Worm (Caenorhabditis elegans) whole organism, young adult: Measurements from ENCODE around the gene F01E11.3.

Experiments used
- F23B12.7 ChIP-seq: sonication (generic microtip); optimal IDR thresholded peaks from 2 replicates; lab custom pipeline; 2017; ENCODE audit warnings: missing genetic modification characterization, mild to moderate bottlenecking, missing compliant biosample characterization, antibody characterized with exemption, moderate library complexity; ENCODE audit not compliant: insufficient read depth
- F37B4.10 ChIP-seq: fragments of 200-800 bp; sonication (Bioruptor generic); IDR thresholded peaks from 2 replicates; pipeline ENCODE4 v1.3.6; 2022; ENCODE audit warnings: missing genetic modification characterization, missing compliant biosample characterization
- F39B2.1 ChIP-seq: fragments of 200-800 bp; sonication (Bioruptor generic); IDR thresholded peaks from 2 replicates; pipeline ENCODE4 v1.3.6; 2022; ENCODE audit warnings: missing genetic modification reagents, missing genetic modification characterization, missing compliant biosample characterization
- F57A8.1 ChIP-seq: fragments of 200-800 bp; sonication (Bioruptor generic); optimal IDR thresholded peaks from 2 replicates; lab custom pipeline; 2018; ENCODE audit warnings: mild to moderate bottlenecking, missing genetic modification characterization, moderate library complexity, missing compliant biosample characterization
- K11D2.4 ChIP-seq: fragments of 200-800 bp; sonication (Bioruptor generic); IDR thresholded peaks from 2 replicates; pipeline ENCODE4 v1.3.6; 2022; ENCODE audit warnings: missing genetic modification reagents, missing genetic modification characterization, missing compliant biosample characterization
- K12H6.12 ChIP-seq: fragments of 200-800 bp; sonication (Bioruptor generic); optimal IDR thresholded peaks from 2 replicates; lab custom pipeline; 2018; ENCODE audit warnings: mild to moderate bottlenecking, missing genetic modification characterization, missing compliant biosample characterization
- Y53F4B.3 ChIP-seq: fragments of 200-800 bp; sonication (Bioruptor generic); IDR thresholded peaks from 2 replicates; pipeline ENCODE4 v1.3.6; 2022; ENCODE audit warnings: missing genetic modification reagents, missing genetic modification characterization, missing compliant biosample characterization
- aptf-3 ChIP-seq: fragments of 200-800 bp; sonication (Bioruptor generic); IDR thresholded peaks from 2 replicates; pipeline ENCODE4 v1.3.6; 2022; ENCODE audit warnings: missing genetic modification characterization, missing compliant biosample characterization
- atf-7 ChIP-seq: sonication (generic microtip); optimal IDR thresholded peaks from 2 replicates; lab custom pipeline; 2017; ENCODE audit warnings: mild to moderate bottlenecking, missing genetic modification characterization, missing compliant biosample characterization
- attf-3 ChIP-seq: fragments of 200-800 bp; sonication (Bioruptor generic); conservative IDR thresholded peaks from 2 replicates; pipeline ENCODE4 v1.3.6; 2022; ENCODE audit warnings: missing genetic modification reagents, missing genetic modification characterization, missing compliant biosample characterization
- attf-5 ChIP-seq: fragments of 200-800 bp; sonication (Bioruptor generic); optimal IDR thresholded peaks from 2 replicates; lab custom pipeline; 2018; ENCODE audit warnings: mild to moderate bottlenecking, missing genetic modification characterization, missing compliant biosample characterization
- ccch-3 ChIP-seq: fragments of 200-800 bp; sonication (Bioruptor generic); optimal IDR thresholded peaks from 2 replicates; lab custom pipeline; 2018; ENCODE audit warnings: mild to moderate bottlenecking, missing genetic modification characterization, missing compliant biosample characterization
- cebp-1 ChIP-seq, 2 experiments: fragments of 200-800 bp in 1 of 2; sonication (Bioruptor generic) in 1 of 2; sonication (generic microtip) in 1 of 2; IDR thresholded peaks in 1 of 2; optimal IDR thresholded peaks in 1 of 2; 2 replicates each; pipeline versions ENCODE4 v1.3.6 to Lab custom; 2017 to 2022; ENCODE audit warnings: missing compliant biosample characterization in 2 of 2, missing genetic modification characterization in 2 of 2, mild to moderate bottlenecking in 1 of 2, missing genetic modification reagents in 1 of 2, moderate library complexity in 1 of 2
- ceh-27 ChIP-seq: fragments of 200-800 bp; sonication (Bioruptor generic); optimal IDR thresholded peaks from 2 replicates; lab custom pipeline; 2018; ENCODE audit warnings: mild to moderate bottlenecking, missing genetic modification characterization, moderate library complexity, missing compliant biosample characterization
- ceh-40 ChIP-seq: fragments of 200-800 bp; sonication (Bioruptor generic); IDR thresholded peaks from 2 replicates; pipeline ENCODE4 v1.3.6; 2022; ENCODE audit warnings: missing genetic modification characterization, missing compliant biosample characterization
- ceh-91 ChIP-seq: fragments of 200-800 bp; sonication (Bioruptor generic); IDR thresholded peaks from 2 replicates; pipeline ENCODE4 v1.3.6; 2022; ENCODE audit warnings: missing genetic modification reagents, missing genetic modification characterization, missing compliant biosample characterization
- hlh-26 ChIP-seq: fragments of 200-800 bp; sonication (Bioruptor generic); conservative IDR thresholded peaks from 2 replicates; pipeline ENCODE4 v1.3.6; 2022; ENCODE audit warnings: missing genetic modification reagents, missing genetic modification characterization, missing compliant biosample characterization
- hrde-1 ChIP-seq: sonication (generic microtip); optimal IDR thresholded peaks from 2 replicates; lab custom pipeline; 2016; ENCODE audit warnings: missing genetic modification characterization, mild to moderate bottlenecking, missing compliant biosample characterization, moderate library complexity, missing genotype, missing genetic modification reagents, borderline replicate concordance
- hsf-1 ChIP-seq: fragments of 200-800 bp; sonication (Bioruptor generic); IDR thresholded peaks from 2 replicates; pipeline ENCODE4 v1.3.6; 2022; ENCODE audit warnings: missing genetic modification reagents, missing genetic modification characterization, missing compliant biosample characterization
- lag-1 ChIP-seq: fragments of 200-800 bp; sonication (Bioruptor generic); IDR thresholded peaks from 2 replicates; pipeline ENCODE4 v1.3.6; 2022; ENCODE audit warnings: missing genetic modification reagents, missing genetic modification characterization, missing compliant biosample characterization
- let-526 ChIP-seq: fragments of 200-800 bp; sonication (Bioruptor generic); IDR thresholded peaks from 2 replicates; pipeline ENCODE4 v1.3.6; 2022; ENCODE audit warnings: missing genetic modification reagents, missing genetic modification characterization, missing compliant biosample characterization
- lin-35 ChIP-seq, 3 experiments: fragments of 150-350 bp in 2 of 3; sonication (generic microtip) in 1 of 3; optimal IDR thresholded peaks; 2 replicates each; lab custom pipeline; 2014 to 2018; ENCODE audit warnings: missing biosample characterization in 3 of 3, missing genetic modification characterization in 3 of 3, missing genetic modification reagents in 3 of 3
- mel-28 ChIP-seq: sonication (generic microtip); optimal IDR thresholded peaks from 2 replicates; lab custom pipeline; 2016; ENCODE audit warnings: borderline replicate concordance, mild to moderate bottlenecking, missing genetic modification characterization, missing compliant biosample characterization
- mes-4 ChIP-seq: sonication (generic microtip); optimal IDR thresholded peaks from 2 replicates; lab custom pipeline; 2016; ENCODE audit warnings: missing genotype, missing genetic modification characterization, missing compliant biosample characterization
- nhr-179 ChIP-seq: sonication (generic microtip); optimal IDR thresholded peaks from 2 replicates; lab custom pipeline; 2016; ENCODE audit warnings: mild to moderate bottlenecking, missing genetic modification characterization, missing compliant biosample characterization
- sea-2 ChIP-seq: fragments of 200-800 bp; sonication (Bioruptor generic); IDR thresholded peaks from 2 replicates; pipeline ENCODE4 v1.3.6; 2022; ENCODE audit warnings: missing genetic modification characterization, missing compliant biosample characterization
- snpc-1.3 ChIP-seq: sonication (generic microtip); optimal IDR thresholded peaks from 2 replicates; lab custom pipeline; 2017; ENCODE audit warnings: missing genetic modification characterization, mild to moderate bottlenecking, missing compliant biosample characterization, antibody characterized with exemption, moderate library complexity, missing genotype, missing genetic modification reagents; ENCODE audit not compliant: insufficient read depth
- snpc-4 ChIP-seq, 5 experiments: fragments of 150-350 bp in 1 of 5; sonication (generic microtip) in 4 of 5; optimal IDR thresholded peaks; 2 replicates each; lab custom pipeline; 2014 to 2018; ENCODE audit warnings: missing genetic modification characterization in 5 of 5, missing biosample characterization in 3 of 5, antibody characterized with exemption in 2 of 5, mild to moderate bottlenecking in 2 of 5, missing compliant biosample characterization in 2 of 5, missing genotype in 2 of 5, moderate library complexity in 2 of 5, missing genetic modification reagents in 1 of 5
- somi-1 ChIP-seq: fragments of 200-800 bp; sonication (Bioruptor generic); optimal IDR thresholded peaks from 2 replicates; lab custom pipeline; 2018; ENCODE audit warnings: mild to moderate bottlenecking, missing genetic modification characterization, missing compliant biosample characterization
- tbx-9 ChIP-seq: sonication (generic microtip); optimal IDR thresholded peaks from 2 replicates; lab custom pipeline; 2016; ENCODE audit warnings: borderline replicate concordance, missing genetic modification characterization, inconsistent platforms, missing compliant biosample characterization
- tlf-1 ChIP-seq: fragments of 200-800 bp; sonication (Bioruptor generic); optimal IDR thresholded peaks from 2 replicates; lab custom pipeline; 2018; ENCODE audit warnings: mild to moderate bottlenecking, missing genetic modification characterization, missing compliant biosample characterization
- xnd-1 ChIP-seq: sonication (generic microtip); optimal IDR thresholded peaks from 2 replicates; lab custom pipeline; 2016; ENCODE audit warnings: missing genotype, missing genetic modification reagents, missing genetic modification characterization, missing compliant biosample characterization
- ztf-25 ChIP-seq: fragments of 200-800 bp; sonication (Bioruptor generic); IDR thresholded peaks from 2 replicates; pipeline ENCODE4 v1.3.6; 2022; ENCODE audit warnings: missing genetic modification reagents, missing genetic modification characterization, missing compliant biosample characterization
- ztf-28 ChIP-seq: fragments of 200-800 bp; sonication (Bioruptor generic); IDR thresholded peaks from 2 replicates; pipeline ENCODE4 v1.3.6; 2022; ENCODE audit warnings: missing genetic modification reagents, missing genetic modification characterization, missing compliant biosample characterization
- ztf-3 ChIP-seq: fragments of 200-800 bp; sonication (Bioruptor generic); optimal IDR thresholded peaks from 2 replicates; lab custom pipeline; 2018; ENCODE audit warnings: mild to moderate bottlenecking, missing genetic modification characterization, missing compliant biosample characterization

The F01E11.3 gene

ce11 chrX:6963842-6964241, 3.3 kb upstream of the F01E11.3 start:
- TF ChIP-seq atf-7 (tag; lab: Kevin White, UChicago), result no peak
- no peak for TF ChIP-seq ztf-3 (GFP tag; lab: Kevin White, UChicago)
- no peak for TF ChIP-seq F23B12.7
- TF ChIP-seq K11D2.4 (GFP tag; lab: Robert Waterston, UW), result no peak
- no peak for TF ChIP-seq ccch-3 (GFP tag; lab: Kevin White, UChicago)
- TF ChIP-seq cebp-1 (GFP tag; IDR thresholded peaks at IDR 0.05; lab: Robert Waterston, UW), result no peak
- no peak for TF ChIP-seq cebp-1 (tag; optimal IDR thresholded peaks at IDR 0.05; lab: Kevin White, UChicago)
- no peak for TF ChIP-seq snpc-1.3 (tag; lab: Kevin White, UChicago)
- no peak for TF ChIP-seq let-526 (GFP tag; lab: Robert Waterston, UW)

- TF ChIP-seq tlf-1 (GFP tag; lab: Kevin White, UChicago) (no peak), F39B2.1 (GFP tag; lab: Robert Waterston, UW) (no peak), K12H6.12 (tag; lab: Kevin White, UChicago) (no peak), tbx-9 (no peak), snpc-4 (GFP tag; optimal IDR thresholded peaks at IDR 0.05; lab: Kevin White, UChicago) (no peak), snpc-4 (tag; optimal IDR thresholded peaks at IDR 0.05; lab: Kevin White, UChicago) (no peak), sea-2 (GFP tag; lab: Robert Waterston, UW) (no peak), lag-1 (GFP tag; lab: Robert Waterston, UW) (no peak), F37B4.10 (GFP tag; lab: Robert Waterston, UW) (no peak), hrde-1 (no peak), xnd-1 (tag; lab: Kevin White, UChicago) (no peak), ceh-27 (no peak)
Observed at ce11 chrX:6968553-6968952, 1.4 kb downstream of the F01E11.3 start.

ce11 chrX:6970134-6970533, 3.0 kb downstream of the F01E11.3 start:
- TF ChIP-seq F23B12.7 (no peak), hsf-1 (GFP tag; lab: Robert Waterston, UW) (no peak), mel-28 (tag; lab: Kevin White, UChicago) (no peak), aptf-3 (GFP tag; lab: Robert Waterston, UW) (no peak), K11D2.4 (GFP tag; lab: Robert Waterston, UW) (no peak), nhr-179 (tag; lab: Kevin White, UChicago) (no peak), mes-4 (tag; lab: Kevin White, UChicago) (no peak), ceh-91 (no peak), lin-35 (GFP tag; optimal IDR thresholded peaks at IDR 0.05; lab: Kevin White, UChicago) (no peak), hlh-26 (GFP tag; lab: Robert Waterston, UW) (no peak), attf-5 (GFP tag; lab: Kevin White, UChicago) (no peak), ztf-25 (GFP tag; lab: Robert Waterston, UW) (no peak), somi-1 (GFP tag; lab: Kevin White, UChicago) (no peak), Y53F4B.3 (GFP tag; lab: Robert Waterston, UW) (no peak), attf-3 (GFP tag; lab: Robert Waterston, UW) (no peak), ztf-28 (GFP tag; lab: Robert Waterston, UW) (no peak), F57A8.1 (GFP tag; lab: Kevin White, UChicago) (no peak), ceh-40 (GFP tag; lab: Robert Waterston, UW) (no peak)
